Worm (Caenorhabditis elegans) whole organism, midembryonic: ENCODE data around the gene F18A11.2.

Experiments
- T22C8.4 ChIP-seq: fragments of 200-800 bp; sonication (Bioruptor generic); IDR thresholded peaks from 2 replicates; pipeline ENCODE4 v1.3.6; 2022; ENCODE audit warnings: missing genetic modification characterization, missing compliant biosample characterization
- cog-1 ChIP-seq: sonication (generic microtip); optimal IDR thresholded peaks from 2 replicates; lab custom pipeline; 2016; ENCODE audit warnings: missing genetic modification characterization, missing compliant biosample characterization
- flt-1 ChIP-seq: fragments of 200-800 bp; sonication (Bioruptor generic); IDR thresholded peaks from 2 replicates; pipeline ENCODE4 v1.3.6; 2022; ENCODE audit warnings: missing genetic modification characterization, missing compliant biosample characterization
- klf-2 ChIP-seq: fragments of 200-800 bp; sonication (Bioruptor generic); conservative IDR thresholded peaks from 2 replicates; pipeline ENCODE4 v1.3.6; 2022; ENCODE audit warnings: missing genetic modification reagents, missing genetic modification characterization, missing compliant biosample characterization
- med-1 ChIP-seq: sonication (generic microtip); optimal IDR thresholded peaks from 2 replicates; lab custom pipeline; 2017; ENCODE audit warnings: missing genetic modification characterization, mild to moderate bottlenecking, missing compliant biosample characterization, antibody characterized with exemption, missing genetic modification reagents; ENCODE audit not compliant: insufficient read depth
- ref-1 ChIP-seq: fragments of 200-800 bp; sonication (Bioruptor generic); conservative IDR thresholded peaks from 2 replicates; pipeline ENCODE4 v1.3.6; 2022; ENCODE audit warnings: missing genetic modification reagents, missing genetic modification characterization, missing compliant biosample characterization
- tab-1 ChIP-seq: fragments of 200-800 bp; sonication (Bioruptor generic); IDR thresholded peaks from 2 replicates; pipeline ENCODE4 v1.3.6; 2022; ENCODE audit warnings: missing genetic modification characterization, missing compliant biosample characterization
- ztf-23 ChIP-seq: fragments of 200-800 bp; sonication (Bioruptor generic); IDR thresholded peaks from 2 replicates; pipeline ENCODE4 v1.3.6; 2022; ENCODE audit warnings: missing genetic modification reagents, missing genetic modification characterization, missing compliant biosample characterization
- ztf-29 ChIP-seq: fragments of 200-800 bp; sonication (Bioruptor generic); IDR thresholded peaks from 2 replicates; pipeline ENCODE4 v1.3.6; 2022; ENCODE audit warnings: missing genetic modification reagents, missing genetic modification characterization, missing compliant biosample characterization

F18A11.2 gene

DNA sequence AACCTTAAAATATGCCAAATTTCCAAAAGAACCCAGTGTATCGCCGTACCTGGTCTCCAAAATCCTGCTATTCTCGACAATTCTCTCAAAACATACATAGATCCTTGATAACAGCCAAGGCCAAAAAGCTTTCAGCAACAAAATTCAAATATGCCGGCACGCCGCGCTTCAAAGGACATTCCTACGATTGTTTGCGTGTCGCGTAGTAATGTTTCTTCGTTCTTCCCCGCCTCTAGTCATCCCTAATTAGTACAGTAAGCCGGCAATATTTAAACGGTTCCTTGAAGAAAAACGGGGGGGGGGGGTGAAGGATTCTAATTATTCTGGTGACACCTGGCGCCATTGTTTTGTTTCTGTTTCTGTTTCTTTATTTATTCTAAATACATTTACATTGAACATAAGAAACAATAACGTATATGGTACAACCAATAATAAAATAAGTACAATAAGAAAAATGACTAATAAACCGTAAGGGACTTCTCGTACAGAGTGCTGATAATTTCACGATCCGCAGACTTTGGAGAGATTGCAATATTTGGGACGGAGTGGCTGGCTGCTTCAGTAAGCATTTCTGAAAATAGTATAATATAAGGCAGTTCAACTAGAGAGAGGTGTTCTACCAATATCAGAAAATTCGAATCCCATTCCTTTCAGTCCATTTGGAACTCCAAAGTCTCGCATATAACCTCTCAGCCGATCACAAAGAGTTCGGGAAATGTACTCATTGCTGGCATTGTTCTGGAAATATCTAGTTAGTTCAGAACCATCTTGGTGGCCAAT lies 37.3 kb upstream of the F18A11.2 start:
- TF ChIP-seq klf-2 (no peak), med-1 (GFP tag; lab: Kevin White, UChicago) (no peak), ztf-29 (no peak), tab-1 (GFP tag; lab: Robert Waterston, UW) (no peak), ztf-23 (GFP tag; lab: Robert Waterston, UW) (no peak), ref-1 (GFP tag; lab: Robert Waterston, UW) (no peak), T22C8.4 (no peak)

DNA sequence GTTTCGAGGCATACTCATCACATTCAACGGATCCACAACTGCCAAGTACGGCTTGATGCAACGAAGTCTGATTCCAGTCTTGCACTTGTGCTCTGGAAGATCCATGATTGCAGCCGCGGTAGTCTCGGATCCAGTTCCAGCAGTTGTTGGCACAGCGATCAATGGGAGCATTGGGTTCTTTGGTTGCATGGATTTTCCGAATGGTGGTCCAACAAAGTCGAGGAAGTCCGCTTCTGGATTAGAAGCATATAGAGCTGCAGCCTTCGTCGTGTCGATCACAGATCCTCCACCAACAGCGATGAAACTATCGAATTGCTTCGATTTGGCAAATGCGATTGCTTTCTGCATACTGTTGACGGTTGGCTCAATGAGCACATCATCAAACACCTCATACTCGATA lies 36.2 kb upstream of the F18A11.2 start:
- TF ChIP-seq ztf-29: no peak
- no peak for TF ChIP-seq T22C8.4
- no peak for TF ChIP-seq flt-1
- no peak for TF ChIP-seq cog-1 (tag; lab: Kevin White, UChicago)
- no peak for TF ChIP-seq klf-2
- TF ChIP-seq ref-1 (GFP tag; lab: Robert Waterston, UW): no peak
- no peak for TF ChIP-seq tab-1 (GFP tag; lab: Robert Waterston, UW)

DNA sequence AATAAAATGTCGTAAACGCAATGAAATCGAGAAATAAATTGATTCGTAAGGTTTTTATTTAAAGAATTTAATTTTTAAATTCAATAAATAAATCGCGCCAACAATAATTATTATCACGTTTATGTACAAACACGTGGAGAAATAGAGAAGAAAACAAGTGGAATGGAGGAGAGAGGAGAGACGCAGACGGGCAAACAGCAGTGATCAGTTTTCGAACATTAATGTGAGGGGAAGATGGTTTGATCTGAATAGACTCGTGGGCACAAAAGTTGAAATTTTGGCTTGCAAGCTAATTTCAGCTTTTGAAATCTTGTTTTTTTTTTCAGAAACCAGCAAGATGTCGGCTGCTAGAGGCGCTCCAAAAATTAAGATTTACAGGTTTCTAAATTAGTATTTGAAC lies 35.2 kb upstream of the F18A11.2 start, which contains the start of gene hphd-1:
Gene hphd-1 (minus strand): TSS at position 323 of the 400 bp plus-strand sequence.
- no peak for TF ChIP-seq cog-1 (tag; lab: Kevin White, UChicago)
- no peak for TF ChIP-seq ref-1 (GFP tag; lab: Robert Waterston, UW)

DNA sequence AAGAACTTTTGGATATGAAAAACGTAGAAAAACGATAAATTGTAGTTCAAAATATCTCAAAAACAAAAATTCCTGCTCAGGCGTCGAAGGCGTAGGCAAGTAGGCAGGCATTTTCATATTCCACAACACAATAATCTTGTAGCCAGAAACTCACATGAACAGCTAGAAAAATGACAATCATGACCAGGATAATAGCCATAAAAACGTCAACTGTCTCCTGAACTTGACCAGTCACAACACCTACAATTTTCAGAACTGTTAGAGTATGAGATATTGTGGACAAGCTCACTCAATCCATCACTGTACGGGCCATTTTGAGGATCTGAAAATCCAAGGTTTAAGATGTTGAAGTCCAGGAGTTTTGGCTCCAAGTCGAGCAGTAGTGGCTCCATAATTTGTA lies 34.1 kb upstream of the F18A11.2 start, which contains the start of gene Y38F1A.7:
Gene Y38F1A.7 (minus strand): TSS at position 392 of the 400 bp plus-strand sequence.
- TF ChIP-seq flt-1 (no peak), ztf-29 (no peak), med-1 (GFP tag; lab: Kevin White, UChicago) (no peak), tab-1 (GFP tag; lab: Robert Waterston, UW) (no peak), ref-1 (GFP tag; lab: Robert Waterston, UW) (no peak), cog-1 (tag; lab: Kevin White, UChicago) (no peak), ztf-23 (GFP tag; lab: Robert Waterston, UW) (no peak), klf-2 (no peak), T22C8.4 (no peak)

DNA sequence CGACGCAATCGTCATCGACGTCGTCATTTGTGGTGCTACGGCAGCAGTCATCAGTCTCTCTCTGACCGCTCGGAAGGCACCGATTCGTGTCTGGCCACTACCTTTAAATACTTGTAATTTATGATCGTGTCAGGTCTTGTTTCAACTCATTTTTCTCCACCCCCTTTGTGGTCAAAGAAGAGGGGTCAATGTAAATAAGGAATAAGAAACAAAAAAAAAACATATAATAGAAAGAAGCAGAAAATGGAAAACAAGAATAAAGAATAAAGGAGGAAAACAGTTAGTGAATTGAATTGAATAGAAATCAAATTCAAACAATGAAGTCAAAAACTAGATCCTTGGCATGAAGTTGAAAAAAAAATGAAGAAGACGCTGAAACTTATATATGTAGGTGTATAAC lies 30.7 kb upstream of the F18A11.2 start, which contains the start of gene Y38F1A.8:
Gene Y38F1A.8 (minus strand): TSS at position 101 of the 400 bp plus-strand sequence.
- TF ChIP-seq tab-1 (GFP tag; lab: Robert Waterston, UW) (no peak), ztf-23 (GFP tag; lab: Robert Waterston, UW) (no peak), cog-1 (tag; lab: Kevin White, UChicago) (no peak), ztf-29 (no peak), ref-1 (GFP tag; lab: Robert Waterston, UW) (no peak), med-1 (GFP tag; lab: Kevin White, UChicago) (no peak), klf-2 (no peak), T22C8.4 (no peak), flt-1 (no peak)

DNA sequence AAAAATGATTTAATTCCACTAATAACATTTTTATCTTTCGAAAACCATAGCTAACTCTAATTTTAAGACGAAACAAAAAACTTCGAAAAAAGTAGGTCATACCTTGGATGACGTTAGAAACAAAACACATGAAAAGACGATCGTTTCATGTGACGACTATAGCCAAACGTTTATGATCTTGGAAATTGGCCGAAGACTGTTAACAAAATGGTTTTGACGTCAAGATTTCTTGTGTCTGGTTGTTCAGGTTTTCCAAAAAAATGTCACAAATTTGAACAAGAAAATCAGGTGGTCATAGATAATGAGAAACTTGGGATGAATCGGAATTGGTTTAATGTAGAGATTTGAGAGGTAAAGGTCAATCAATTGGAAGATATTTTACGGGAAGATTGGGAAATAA lies 28.3 kb upstream of the F18A11.2 start:
- TF ChIP-seq klf-2 (no peak), flt-1 (no peak), tab-1 (GFP tag; lab: Robert Waterston, UW) (no peak), T22C8.4 (no peak), ztf-29 (no peak), cog-1 (tag; lab: Kevin White, UChicago) (no peak), ztf-23 (GFP tag; lab: Robert Waterston, UW) (no peak), med-1 (GFP tag; lab: Kevin White, UChicago) (no peak), ref-1 (GFP tag; lab: Robert Waterston, UW) (no peak)

DNA sequence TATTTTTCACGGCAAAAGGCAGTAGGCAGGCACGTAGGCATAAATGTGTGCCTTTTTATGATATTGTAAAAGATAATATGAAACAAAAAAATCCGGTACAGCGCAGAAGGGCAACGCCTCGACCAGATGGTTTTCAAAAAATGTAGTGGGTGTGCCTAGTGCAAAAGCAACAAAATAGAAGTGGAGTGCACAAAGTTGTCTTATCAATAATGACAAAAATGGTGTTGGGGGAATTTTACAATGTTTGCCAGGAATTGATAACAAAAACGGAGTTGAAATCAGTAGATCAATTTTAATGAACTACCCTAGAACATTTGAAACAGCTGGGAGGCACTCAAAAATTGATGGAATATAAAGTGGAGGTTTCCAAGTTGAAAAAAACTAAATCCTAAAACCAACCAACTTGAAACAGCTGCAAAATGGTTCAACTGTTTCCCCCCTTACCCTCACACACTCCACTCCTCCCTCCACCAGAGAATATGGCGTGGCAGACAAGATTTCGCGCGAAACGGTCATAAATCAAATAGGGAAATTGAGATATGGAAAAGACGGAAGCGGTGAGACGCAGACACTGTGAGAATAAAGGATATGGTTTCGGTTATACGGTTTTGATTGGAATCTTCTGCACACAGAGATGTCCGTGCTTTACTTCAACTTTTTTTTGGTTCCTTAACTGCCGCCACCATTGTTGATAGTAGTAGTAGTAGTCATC lies 27.2 kb upstream of the F18A11.2 start:
- no peak for TF ChIP-seq ztf-23 (GFP tag; lab: Robert Waterston, UW)

DNA sequence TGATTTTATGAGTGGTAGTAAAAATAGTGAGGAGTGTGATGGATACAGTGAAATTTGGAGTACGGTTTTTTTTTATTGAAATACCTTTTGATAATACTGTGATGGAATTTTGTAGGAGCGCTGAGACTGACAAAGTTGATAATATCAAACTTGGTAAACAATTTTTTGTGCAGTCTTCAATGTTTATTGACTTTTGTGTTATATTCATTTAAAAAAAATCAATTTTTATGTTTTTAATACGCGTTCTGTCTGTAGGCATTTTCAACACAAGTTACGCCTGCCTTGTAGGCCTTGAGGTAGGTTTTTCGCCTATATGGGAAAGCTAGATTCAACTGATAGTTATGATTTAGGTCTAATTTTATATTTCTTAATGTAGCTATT lies 26.6 kb upstream of the F18A11.2 start:
- TF ChIP-seq tab-1 (GFP tag; lab: Robert Waterston, UW) (no peak), med-1 (GFP tag; lab: Kevin White, UChicago) (no peak), T22C8.4 (no peak), ztf-29 (no peak), ztf-23 (GFP tag; lab: Robert Waterston, UW) (no peak), klf-2 (no peak), ref-1 (GFP tag; lab: Robert Waterston, UW) (no peak), cog-1 (tag; lab: Kevin White, UChicago) (no peak), flt-1 (no peak)

DNA sequence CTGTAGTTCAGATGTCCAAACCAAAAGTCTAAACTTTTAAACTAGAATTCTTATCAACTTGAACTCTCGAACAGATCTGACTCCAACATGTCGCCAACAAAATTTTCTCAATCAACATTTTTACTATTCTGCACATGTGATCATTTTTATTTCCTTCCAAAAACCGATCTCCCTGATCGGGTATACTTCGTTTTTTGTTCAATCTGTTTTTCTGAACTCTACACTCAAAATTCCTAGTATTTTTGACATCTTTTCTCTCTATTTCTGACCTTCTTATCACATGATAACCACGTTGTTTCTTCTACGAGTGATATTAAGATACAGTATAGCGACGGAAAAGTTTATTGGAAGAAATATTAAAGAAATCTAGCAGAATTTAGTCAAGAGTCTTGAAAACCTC lies 25.2 kb upstream of the F18A11.2 start:
- TF ChIP-seq cog-1 (tag; lab: Kevin White, UChicago) (no peak), ztf-23 (GFP tag; lab: Robert Waterston, UW) (no peak), ref-1 (GFP tag; lab: Robert Waterston, UW) (no peak), flt-1 (no peak)

DNA sequence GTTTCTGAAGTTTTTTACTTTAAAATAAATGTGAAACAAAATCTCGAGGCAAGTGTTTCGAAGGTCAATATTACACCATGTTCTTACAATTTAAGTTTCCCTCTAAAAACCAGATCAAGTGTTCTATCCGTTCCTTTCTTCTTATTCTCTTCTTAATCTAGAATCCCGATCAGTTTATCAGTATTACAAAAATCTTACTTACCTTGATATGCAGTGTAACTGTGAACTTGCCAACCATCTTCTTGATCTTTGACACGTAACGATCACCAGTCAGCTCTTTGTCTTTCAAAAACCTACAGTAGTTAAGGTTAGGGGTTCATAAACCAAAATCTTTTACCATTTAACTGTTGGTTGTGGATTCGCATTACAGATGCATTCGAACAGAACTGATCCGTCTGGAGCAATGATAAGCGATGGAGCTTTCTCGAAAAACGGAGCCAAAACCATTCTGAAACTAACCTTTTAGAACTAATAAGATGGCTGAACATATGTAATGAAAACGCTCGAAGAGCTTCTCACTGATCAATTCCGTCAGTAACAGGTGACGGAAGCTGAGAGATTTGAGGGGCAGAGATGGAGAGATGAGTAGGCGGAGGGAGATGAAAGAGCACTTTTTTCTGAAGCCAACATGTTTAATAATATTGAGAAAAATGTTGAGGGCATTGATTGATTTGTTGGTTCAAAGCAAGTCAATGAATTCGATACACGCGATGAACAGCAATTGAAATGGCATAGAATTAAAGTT lies 23.6 kb upstream of the F18A11.2 start, which contains the start of gene oig-2:
Gene oig-2 (minus strand): TSS at position 448 of the 745 bp plus-strand sequence.
- TF ChIP-seq med-1 (GFP tag; lab: Kevin White, UChicago) (no peak), tab-1 (GFP tag; lab: Robert Waterston, UW) (no peak), cog-1 (tag; lab: Kevin White, UChicago) (no peak), ztf-23 (GFP tag; lab: Robert Waterston, UW) (no peak), T22C8.4 (no peak), ztf-29 (no peak), klf-2 (no peak)
